Fruit fly (Drosophila melanogaster) whole organism, wandering third instar larva: Measurements from ENCODE around the gene nSyb.
A peak's percentile ranks its signal among the peaks of the same experiment; 100 is the strongest.

ENCODE experiments used
- Abd-B ChIP-seq: fragments of >200 bp; optimal IDR thresholded peaks from 2 replicates; lab custom pipeline; 2017; ENCODE audit warnings: missing biosample characterization, missing genetic modification characterization
- Dif ChIP-seq: fragments of 200-275, 200-300 bp; sonication (Bioruptor generic); optimal IDR thresholded peaks from 2 replicates; lab custom pipeline; 2018; ENCODE audit warnings: missing biosample characterization, missing genetic modification characterization; ENCODE audit not compliant: partially characterized antibody
- GATAd ChIP-seq: sonication (Bioruptor generic); optimal IDR thresholded peaks from 2 replicates; lab custom pipeline; 2016; ENCODE audit warnings: missing biosample characterization, missing genetic modification characterization
- HLH106 ChIP-seq: fragments of 200-800 bp; optimal IDR thresholded peaks from 3 replicates; lab custom pipeline; 2019; ENCODE audit warnings: missing biosample characterization, mild to moderate bottlenecking, missing genetic modification characterization, moderate library complexity
- Hnf4 ChIP-seq: fragments of 200-800 bp; sonication (Bioruptor generic); optimal IDR thresholded peaks from 2 replicates; lab custom pipeline; 2016; ENCODE audit warnings: missing biosample characterization, mild to moderate bottlenecking, missing genetic modification characterization
- Hr78 ChIP-seq: fragments of >200 bp; optimal IDR thresholded peaks from 2 replicates; lab custom pipeline; 2017; ENCODE audit warnings: missing biosample characterization, missing genetic modification characterization
- Hr83 ChIP-seq: fragments of 200-300 bp; sonication (Bioruptor generic); optimal IDR thresholded peaks from 2 replicates; lab custom pipeline; 2016; ENCODE audit warnings: missing biosample characterization, mild to moderate bottlenecking, missing genetic modification characterization, moderate library complexity; ENCODE audit not compliant: poor library complexity, severe bottlenecking
- Jra ChIP-seq: sonication (Bioruptor generic); optimal IDR thresholded peaks from 2 replicates; lab custom pipeline; 2016; ENCODE audit warnings: missing biosample characterization, missing genetic modification characterization
- Mio ChIP-seq: sonication (Bioruptor generic); optimal IDR thresholded peaks from 2 replicates; lab custom pipeline; 2016; ENCODE audit warnings: missing biosample characterization, missing genetic modification characterization
- Myc ChIP-seq: fragments of >200 bp; optimal IDR thresholded peaks from 2 replicates; lab custom pipeline; 2017
- OdsH ChIP-seq: fragments of 200-800 bp; sonication (Bioruptor generic); optimal IDR thresholded peaks from 2 replicates; lab custom pipeline; 2016; ENCODE audit warnings: missing biosample characterization, mild to moderate bottlenecking, missing genetic modification characterization
- Rel ChIP-seq, 2 experiments: fragments of 200-800 bp; sonication (Bioruptor generic) in 1 of 2; optimal IDR thresholded peaks; 2 replicates in 1 of 2; 3 replicates in 1 of 2; lab custom pipeline; 2016 to 2019; ENCODE audit warnings: mild to moderate bottlenecking in 2 of 2, missing biosample characterization in 2 of 2, missing genetic modification characterization in 2 of 2, moderate library complexity in 1 of 2
- Sp1 ChIP-seq: fragments of 200-800 bp; sonication (Bioruptor generic); optimal IDR thresholded peaks from 3 replicates; lab custom pipeline; 2019; ENCODE audit warnings: missing biosample characterization, mild to moderate bottlenecking, missing genetic modification characterization, moderate library complexity
- Vsx2 ChIP-seq: fragments of 200-300, 225-300 bp; sonication (Bioruptor generic); optimal IDR thresholded peaks from 2 replicates; lab custom pipeline; 2018; ENCODE audit warnings: missing biosample characterization, missing genetic modification characterization; ENCODE audit not compliant: partially characterized antibody
- brk ChIP-seq: fragments of 200-800 bp; sonication (Bioruptor generic); optimal IDR thresholded peaks from 2 replicates; lab custom pipeline; 2016; ENCODE audit warnings: missing biosample characterization, mild to moderate bottlenecking, missing genetic modification characterization
- dl ChIP-seq, 2 experiments: fragments of 175-275, 200-275 bp in 1 of 2; fragments of 200-275 bp in 1 of 2; sonication (Bioruptor generic); optimal IDR thresholded peaks; lab custom pipeline; 2018; ENCODE audit warnings: mild to moderate bottlenecking in 2 of 2, missing biosample characterization in 2 of 2, missing genetic modification characterization in 2 of 2, moderate library complexity in 2 of 2; ENCODE audit not compliant: partially characterized antibody in 2 of 2, insufficient read depth in 1 of 2
- dmrt93B ChIP-seq: fragments of 200-800 bp; sonication (Bioruptor generic); optimal IDR thresholded peaks from 2 replicates; lab custom pipeline; 2018; ENCODE audit warnings: missing biosample characterization, mild to moderate bottlenecking, missing genetic modification characterization
- ey ChIP-seq: fragments of 200-800 bp; sonication (Bioruptor generic); optimal IDR thresholded peaks from 2 replicates; lab custom pipeline; 2016; ENCODE audit warnings: missing biosample characterization, missing genetic modification characterization
- foxo ChIP-seq, 2 experiments: fragments of 200-800 bp; sonication (Bioruptor generic); optimal IDR thresholded peaks; 2 replicates in 1 of 2; 3 replicates in 1 of 2; lab custom pipeline; 2016 to 2017; ENCODE audit warnings: missing biosample characterization in 2 of 2, missing genetic modification characterization in 2 of 2
- fru ChIP-seq: fragments of 200-800 bp; sonication (Bioruptor generic); optimal IDR thresholded peaks from 3 replicates; lab custom pipeline; 2016; ENCODE audit warnings: missing biosample characterization, mild to moderate bottlenecking, missing genetic modification characterization
- h ChIP-seq: fragments of 200-800 bp; sonication (Bioruptor generic); optimal IDR thresholded peaks from 3 replicates; lab custom pipeline; 2016; ENCODE audit warnings: missing biosample characterization, mild to moderate bottlenecking, missing genetic modification characterization
- lola ChIP-seq: fragments of >200 bp; optimal IDR thresholded peaks from 2 replicates; lab custom pipeline; 2017; ENCODE audit warnings: missing biosample characterization, missing genetic modification characterization
- pan ChIP-seq: fragments of >200 bp; optimal IDR thresholded peaks from 2 replicates; lab custom pipeline; 2017
- psq ChIP-seq: fragments of 200-800 bp; sonication (Bioruptor generic); optimal IDR thresholded peaks from 3 replicates; lab custom pipeline; 2017; ENCODE audit warnings: missing biosample characterization, mild to moderate bottlenecking, missing genetic modification characterization, moderate library complexity
- rgr ChIP-seq: fragments of 200-800 bp; sonication (Bioruptor generic); optimal IDR thresholded peaks from 3 replicates; lab custom pipeline; 2016; ENCODE audit warnings: missing biosample characterization, mild to moderate bottlenecking, missing genetic modification characterization
- sv ChIP-seq: fragments of 200-800 bp; sonication (Bioruptor generic); optimal IDR thresholded peaks from 3 replicates; lab custom pipeline; 2016; ENCODE audit warnings: missing biosample characterization, missing genetic modification characterization
- tai ChIP-seq: sonication (Bioruptor generic); optimal IDR thresholded peaks from 2 replicates; lab custom pipeline; 2016; ENCODE audit warnings: missing biosample characterization, missing genetic modification characterization
- usp ChIP-seq: fragments of >200 bp; optimal IDR thresholded peaks from 2 replicates; lab custom pipeline; 2017; ENCODE audit warnings: missing biosample characterization, missing genetic modification characterization
- woc ChIP-seq: sonication (Bioruptor generic); optimal IDR thresholded peaks from 2 replicates; lab custom pipeline; 2016; ENCODE audit warnings: missing biosample characterization, mild to moderate bottlenecking, missing genetic modification characterization

Gene nSyb

dm6 chr3L:1639185-1639812, 1.7 kb upstream of the nSyb start, which contains the start of the genes Mettl2 and Bgb (continued):
- TF ChIP-seq dl (GFP tag; optimal IDR thresholded peaks at IDR 0.05; lab: Kevin White, UChicago; ENCODE audit: insufficient read depth in 1 of 2, partially characterized antibody in 2 of 2) (no peak), usp (no peak), ey (GFP tag; lab: Kevin White, UChicago) (peak; percentile 83), dmrt93B (GFP tag; lab: Kevin White, UChicago) (peak; percentile 77), sv (peak; percentile 62), pan (lab: Kevin White, UChicago) (no peak), Jra (GFP tag; lab: Kevin White, UChicago) (no peak), Vsx2 (GFP tag; lab: Kevin White, UChicago) (no peak)
- TF ChIP-seq, all 38 proteins: peak for 17

- TF ChIP-seq ey (GFP tag; lab: Kevin White, UChicago): no peak
- TF ChIP-seq fru (GFP tag; lab: Kevin White, UChicago): no peak
- no peak for TF ChIP-seq OdsH (GFP tag; lab: Kevin White, UChicago)
- TF ChIP-seq Vsx2 (GFP tag; lab: Kevin White, UChicago): no peak
- TF ChIP-seq, all 38 proteins: peak for 0
Observed at dm6 chr3L:1636886-1637285, 666 bp downstream of the nSyb start.

dm6 chr3L:1629064-1629777, 8.3 kb downstream of the nSyb start, which contains the start of gene GC:
GC (minus strand) TSS chr3L:1629301.
- TF ChIP-seq OdsH (GFP tag; lab: Kevin White, UChicago) (peak; percentile 6), foxo (GFP tag; optimal IDR thresholded peaks at IDR 0.05; lab: Kevin White, UChicago) (peak in 1 of 2 experiments; percentile 17), Sp1 (GFP tag; lab: Kevin White, UChicago) (no peak), Vsx2 (GFP tag; lab: Kevin White, UChicago) (peak; percentile 41), Mio (GFP tag; lab: Kevin White, UChicago) (no peak), ey (GFP tag; lab: Kevin White, UChicago) (peak; percentile 43), rgr (GFP tag; lab: Kevin White, UChicago) (peak; percentile 9), Dif (GFP tag; lab: Kevin White, UChicago) (peak; percentile 29), pan (lab: Kevin White, UChicago) (no peak)

DNA sequence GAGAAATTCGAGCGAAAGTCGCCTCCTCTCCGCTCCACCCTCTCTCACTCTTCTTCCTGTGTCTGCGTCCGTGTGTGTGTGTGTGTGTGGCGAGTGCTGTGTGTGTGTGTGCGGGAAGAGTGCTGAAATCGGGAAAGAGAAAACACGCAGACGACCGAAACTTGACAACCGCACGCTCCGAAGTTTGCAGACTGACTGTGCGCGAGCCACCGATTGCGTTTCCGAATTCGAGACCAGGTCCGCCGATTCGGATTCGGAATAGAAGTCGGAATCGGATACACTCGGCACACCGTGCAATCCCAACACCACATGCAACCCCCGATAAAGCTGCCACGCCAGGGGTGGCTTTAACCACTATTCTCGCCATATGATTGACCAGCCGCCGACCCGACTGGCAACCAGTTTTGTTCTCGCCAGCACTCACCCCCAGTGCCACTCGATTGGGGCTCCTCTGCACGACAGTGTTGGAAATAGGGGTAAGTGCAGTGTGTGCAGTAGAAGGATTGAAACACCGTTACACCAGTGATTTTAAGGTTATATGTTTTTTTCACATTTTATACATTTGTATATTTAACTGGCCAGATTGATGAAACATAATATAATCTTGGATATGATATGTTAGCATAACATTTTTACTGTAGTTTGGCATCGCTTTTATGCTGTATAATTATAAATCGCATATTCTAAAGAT, 9.2 kb downstream of the nSyb start, which contains the start of gene CG13928:
CG13928 (minus strand) TSS at position 202 of the 691 bp plus-strand sequence.
- TF ChIP-seq Dif (GFP tag; lab: Kevin White, UChicago) (peak; percentile 16), Hnf4 (GFP tag; lab: Kevin White, UChicago) (no peak), Vsx2 (GFP tag; lab: Kevin White, UChicago) (peak; percentile 58), GATAd (GFP tag; lab: Kevin White, UChicago) (no peak)

DNA sequence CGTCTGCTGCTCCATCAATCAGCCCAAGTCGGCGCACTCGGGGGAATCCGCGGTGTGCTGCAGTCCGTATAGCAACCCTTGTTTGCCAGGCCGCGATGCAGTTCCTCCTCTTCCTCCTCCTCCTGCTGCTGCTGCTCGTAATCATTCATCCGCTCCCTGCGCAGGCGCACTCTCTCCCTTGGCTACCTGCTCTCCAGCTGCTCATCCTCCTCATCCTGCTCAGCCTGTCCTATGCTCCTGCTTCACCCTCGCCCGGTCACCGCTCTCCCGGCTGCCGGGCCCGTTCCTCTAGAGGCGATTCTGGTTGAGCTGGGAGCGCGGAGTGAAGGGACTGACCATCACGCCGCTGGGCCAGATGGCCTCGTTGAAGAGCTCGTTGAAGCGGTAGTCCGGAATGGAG, 10.6 kb downstream of the nSyb start:
- no peak for TF ChIP-seq psq
- peak; percentile 15 for TF ChIP-seq Vsx2 (GFP tag; lab: Kevin White, UChicago)
- TF ChIP-seq Rel (GFP tag; optimal IDR thresholded peaks at IDR 0.05; lab: Kevin White, UChicago): no peak
- TF ChIP-seq Rel (tag; optimal IDR thresholded peaks at IDR 0.05; lab: Kevin White, UChicago): no peak

dm6 chr3L:1618116-1618727, 19.3 kb downstream of the nSyb start, which contains the start of the genes CG13926, ABCB7 and CG33230:
CG13926 (minus strand) TSS chr3L:1618158.
ABCB7 (plus strand) TSS chr3L:1618414.
CG33230 (plus strand) TSS chr3L:1618414.
- TF ChIP-seq foxo (GFP tag; optimal IDR thresholded peaks at IDR 0.05; lab: Kevin White, UChicago) (peak in 1 of 2 experiments; percentile 66), Jra (GFP tag; lab: Kevin White, UChicago) (no peak), brk (GFP tag; lab: Kevin White, UChicago) (no peak), Rel (GFP tag; optimal IDR thresholded peaks at IDR 0.05; lab: Kevin White, UChicago) (no peak), Rel (tag; optimal IDR thresholded peaks at IDR 0.05; lab: Kevin White, UChicago) (peak; percentile 35), Mio (GFP tag; lab: Kevin White, UChicago) (no peak), Hr83 (GFP tag; lab: Kevin White, UChicago) (peak; percentile 47), sv (no peak), tai (GFP tag; lab: Kevin White, UChicago) (no peak), Sp1 (GFP tag; lab: Kevin White, UChicago) (peak; percentile 31), fru (GFP tag; lab: Kevin White, UChicago) (peak; percentile 58), ey (GFP tag; lab: Kevin White, UChicago) (peak; percentile 43), Dif (GFP tag; lab: Kevin White, UChicago) (no peak), dl (GFP tag; optimal IDR thresholded peaks at IDR 0.05; lab: Kevin White, UChicago; ENCODE audit: insufficient read depth in 1 of 2, partially characterized antibody in 2 of 2) (no peak), rgr (GFP tag; lab: Kevin White, UChicago) (peak; percentile 46), GATAd (GFP tag; lab: Kevin White, UChicago) (no peak), Hnf4 (GFP tag; lab: Kevin White, UChicago) (no peak), lola (no peak), Myc (lab: Kevin White, UChicago) (peak; percentile 88), woc (GFP tag; lab: Kevin White, UChicago) (peak; percentile 88), HLH106 (peak; percentile 59), h (GFP tag; lab: Kevin White, UChicago) (peak; percentile 64), usp (no peak), Abd-B (GFP tag; lab: Kevin White, UChicago) (no peak), pan (lab: Kevin White, UChicago) (no peak), OdsH (GFP tag; lab: Kevin White, UChicago) (peak; percentile 46), Hr78 (GFP tag; lab: Kevin White, UChicago) (no peak), dmrt93B (GFP tag; lab: Kevin White, UChicago) (no peak)
